Fruit fly (Drosophila melanogaster) whole organism, wandering third instar larva: ENCODE results near the gene CG9525.

Experiments
- Abd-B ChIP-seq: fragments of >200 bp; optimal IDR thresholded peaks from 2 replicates; lab custom pipeline; 2017; ENCODE audit warnings: missing biosample characterization, missing genetic modification characterization
- CG32264 ChIP-seq: fragments of 200-800 bp; sonication (Bioruptor generic); optimal IDR thresholded peaks from 2 replicates; lab custom pipeline; 2016; ENCODE audit warnings: missing biosample characterization, missing genetic modification characterization
- CG9705 ChIP-seq: fragments of 200-800 bp; sonication (Bioruptor generic); optimal IDR thresholded peaks from 2 replicates; lab custom pipeline; 2018; ENCODE audit warnings: missing biosample characterization, mild to moderate bottlenecking, missing genetic modification characterization
- CrebA ChIP-seq: fragments of 200-800 bp; sonication (Bioruptor generic); optimal IDR thresholded peaks from 2 replicates; lab custom pipeline; 2016; ENCODE audit warnings: missing biosample characterization, mild to moderate bottlenecking, missing genetic modification characterization, borderline replicate concordance
- Dfd ChIP-seq: fragments of >200 bp; optimal IDR thresholded peaks from 2 replicates; lab custom pipeline; 2017; ENCODE audit warnings: missing biosample characterization, missing genetic modification characterization
- Dif ChIP-seq: fragments of 200-275, 200-300 bp; sonication (Bioruptor generic); optimal IDR thresholded peaks from 2 replicates; lab custom pipeline; 2018; ENCODE audit warnings: missing biosample characterization, missing genetic modification characterization; ENCODE audit not compliant: partially characterized antibody
- GATAd ChIP-seq: sonication (Bioruptor generic); optimal IDR thresholded peaks from 2 replicates; lab custom pipeline; 2016; ENCODE audit warnings: missing biosample characterization, missing genetic modification characterization
- HLH106 ChIP-seq: fragments of 200-800 bp; optimal IDR thresholded peaks from 3 replicates; lab custom pipeline; 2019; ENCODE audit warnings: missing biosample characterization, mild to moderate bottlenecking, missing genetic modification characterization, moderate library complexity
- Hnf4 ChIP-seq: fragments of 200-800 bp; sonication (Bioruptor generic); optimal IDR thresholded peaks from 2 replicates; lab custom pipeline; 2016; ENCODE audit warnings: missing biosample characterization, mild to moderate bottlenecking, missing genetic modification characterization
- Hr78 ChIP-seq: fragments of >200 bp; optimal IDR thresholded peaks from 2 replicates; lab custom pipeline; 2017; ENCODE audit warnings: missing biosample characterization, missing genetic modification characterization
- Hr83 ChIP-seq: fragments of 200-300 bp; sonication (Bioruptor generic); optimal IDR thresholded peaks from 2 replicates; lab custom pipeline; 2016; ENCODE audit warnings: missing biosample characterization, mild to moderate bottlenecking, missing genetic modification characterization, moderate library complexity; ENCODE audit not compliant: poor library complexity, severe bottlenecking
- Jra ChIP-seq: sonication (Bioruptor generic); optimal IDR thresholded peaks from 2 replicates; lab custom pipeline; 2016; ENCODE audit warnings: missing biosample characterization, missing genetic modification characterization
- Mio ChIP-seq: sonication (Bioruptor generic); optimal IDR thresholded peaks from 2 replicates; lab custom pipeline; 2016; ENCODE audit warnings: missing biosample characterization, missing genetic modification characterization
- Myc ChIP-seq: fragments of >200 bp; optimal IDR thresholded peaks from 2 replicates; lab custom pipeline; 2017
- N ChIP-seq: fragments of >200 bp; optimal IDR thresholded peaks from 2 replicates; lab custom pipeline; 2018; ENCODE audit warnings: missing biosample characterization, missing external identifiers, missing genetic modification characterization
- OdsH ChIP-seq: fragments of 200-800 bp; sonication (Bioruptor generic); optimal IDR thresholded peaks from 2 replicates; lab custom pipeline; 2016; ENCODE audit warnings: missing biosample characterization, mild to moderate bottlenecking, missing genetic modification characterization
- Rel ChIP-seq, 2 experiments: fragments of 200-800 bp; sonication (Bioruptor generic) in 1 of 2; optimal IDR thresholded peaks; 2 replicates in 1 of 2; 3 replicates in 1 of 2; lab custom pipeline; 2016 to 2019; ENCODE audit warnings: mild to moderate bottlenecking in 2 of 2, missing biosample characterization in 2 of 2, missing genetic modification characterization in 2 of 2, moderate library complexity in 1 of 2
- Sp1 ChIP-seq: fragments of 200-800 bp; sonication (Bioruptor generic); optimal IDR thresholded peaks from 3 replicates; lab custom pipeline; 2019; ENCODE audit warnings: missing biosample characterization, mild to moderate bottlenecking, missing genetic modification characterization, moderate library complexity
- Vsx2 ChIP-seq: fragments of 200-300, 225-300 bp; sonication (Bioruptor generic); optimal IDR thresholded peaks from 2 replicates; lab custom pipeline; 2018; ENCODE audit warnings: missing biosample characterization, missing genetic modification characterization; ENCODE audit not compliant: partially characterized antibody
- br ChIP-seq: fragments of 200-800 bp; sonication (Bioruptor generic); optimal IDR thresholded peaks from 2 replicates; lab custom pipeline; 2016; ENCODE audit warnings: missing biosample characterization, missing genetic modification characterization
- brk ChIP-seq: fragments of 200-800 bp; sonication (Bioruptor generic); optimal IDR thresholded peaks from 2 replicates; lab custom pipeline; 2016; ENCODE audit warnings: missing biosample characterization, mild to moderate bottlenecking, missing genetic modification characterization
- dl ChIP-seq, 2 experiments: fragments of 175-275, 200-275 bp in 1 of 2; fragments of 200-275 bp in 1 of 2; sonication (Bioruptor generic); optimal IDR thresholded peaks; lab custom pipeline; 2018; ENCODE audit warnings: mild to moderate bottlenecking in 2 of 2, missing biosample characterization in 2 of 2, missing genetic modification characterization in 2 of 2, moderate library complexity in 2 of 2; ENCODE audit not compliant: partially characterized antibody in 2 of 2, insufficient read depth in 1 of 2
- dmrt93B ChIP-seq: fragments of 200-800 bp; sonication (Bioruptor generic); optimal IDR thresholded peaks from 2 replicates; lab custom pipeline; 2018; ENCODE audit warnings: missing biosample characterization, mild to moderate bottlenecking, missing genetic modification characterization
- dsf ChIP-seq: sonication (Bioruptor generic); optimal IDR thresholded peaks from 2 replicates; lab custom pipeline; 2016; ENCODE audit warnings: missing biosample characterization, missing genetic modification characterization, borderline replicate concordance
- ey ChIP-seq: fragments of 200-800 bp; sonication (Bioruptor generic); optimal IDR thresholded peaks from 2 replicates; lab custom pipeline; 2016; ENCODE audit warnings: missing biosample characterization, missing genetic modification characterization
- foxo ChIP-seq, 2 experiments: fragments of 200-800 bp; sonication (Bioruptor generic); optimal IDR thresholded peaks; 2 replicates in 1 of 2; 3 replicates in 1 of 2; lab custom pipeline; 2016 to 2017; ENCODE audit warnings: missing biosample characterization in 2 of 2, missing genetic modification characterization in 2 of 2
- fru ChIP-seq: fragments of 200-800 bp; sonication (Bioruptor generic); optimal IDR thresholded peaks from 3 replicates; lab custom pipeline; 2016; ENCODE audit warnings: missing biosample characterization, mild to moderate bottlenecking, missing genetic modification characterization
- h ChIP-seq: fragments of 200-800 bp; sonication (Bioruptor generic); optimal IDR thresholded peaks from 3 replicates; lab custom pipeline; 2016; ENCODE audit warnings: missing biosample characterization, mild to moderate bottlenecking, missing genetic modification characterization
- jim ChIP-seq: fragments of 175-275, 200-325 bp; sonication (Bioruptor generic); optimal IDR thresholded peaks from 2 replicates; lab custom pipeline; 2016; ENCODE audit warnings: missing biosample characterization, mild to moderate bottlenecking, missing genetic modification characterization
- lola ChIP-seq: fragments of >200 bp; optimal IDR thresholded peaks from 2 replicates; lab custom pipeline; 2017; ENCODE audit warnings: missing biosample characterization, missing genetic modification characterization
- pan ChIP-seq: fragments of >200 bp; optimal IDR thresholded peaks from 2 replicates; lab custom pipeline; 2017
- psq ChIP-seq: fragments of 200-800 bp; sonication (Bioruptor generic); optimal IDR thresholded peaks from 3 replicates; lab custom pipeline; 2017; ENCODE audit warnings: missing biosample characterization, mild to moderate bottlenecking, missing genetic modification characterization, moderate library complexity
- rgr ChIP-seq: fragments of 200-800 bp; sonication (Bioruptor generic); optimal IDR thresholded peaks from 3 replicates; lab custom pipeline; 2016; ENCODE audit warnings: missing biosample characterization, mild to moderate bottlenecking, missing genetic modification characterization
- sage ChIP-seq: fragments of 200-800 bp; sonication (Bioruptor generic); optimal IDR thresholded peaks from 2 replicates; lab custom pipeline; 2016; ENCODE audit warnings: missing biosample characterization, mild to moderate bottlenecking, missing genetic modification characterization
- sv ChIP-seq: fragments of 200-800 bp; sonication (Bioruptor generic); optimal IDR thresholded peaks from 3 replicates; lab custom pipeline; 2016; ENCODE audit warnings: missing biosample characterization, missing genetic modification characterization
- tai ChIP-seq: sonication (Bioruptor generic); optimal IDR thresholded peaks from 2 replicates; lab custom pipeline; 2016; ENCODE audit warnings: missing biosample characterization, missing genetic modification characterization
- usp ChIP-seq: fragments of >200 bp; optimal IDR thresholded peaks from 2 replicates; lab custom pipeline; 2017; ENCODE audit warnings: missing biosample characterization, missing genetic modification characterization
- woc ChIP-seq: sonication (Bioruptor generic); optimal IDR thresholded peaks from 2 replicates; lab custom pipeline; 2016; ENCODE audit warnings: missing biosample characterization, mild to moderate bottlenecking, missing genetic modification characterization

The CG9525 gene

dm6 chr2L:8998237-8998636 is 36.1 kb upstream of the CG9525 start, which contains the start of gene Try29F:
TSS of gene Try29F (plus strand) at chr2L:8998537.
- no peak for TF ChIP-seq br (GFP tag; lab: Kevin White, UChicago)
- TF ChIP-seq rgr (GFP tag; lab: Kevin White, UChicago): no peak
- TF ChIP-seq dsf (GFP tag; lab: Kevin White, UChicago): no peak
- no peak for TF ChIP-seq GATAd (GFP tag; lab: Kevin White, UChicago)
- no peak for TF ChIP-seq Rel (GFP tag; optimal IDR thresholded peaks at IDR 0.05; lab: Kevin White, UChicago)
- TF ChIP-seq Rel (tag; optimal IDR thresholded peaks at IDR 0.05; lab: Kevin White, UChicago): no peak
- no peak for TF ChIP-seq Mio
- no peak for TF ChIP-seq dl (GFP tag; optimal IDR thresholded peaks at IDR 0.05; lab: Kevin White, UChicago; ENCODE audit: insufficient read depth in 1 of 2, partially characterized antibody in 2 of 2)
- no peak for TF ChIP-seq OdsH
- TF ChIP-seq foxo (GFP tag; optimal IDR thresholded peaks at IDR 0.05; lab: Kevin White, UChicago): no peak
- no peak for TF ChIP-seq sv (GFP tag; lab: Kevin White, UChicago)
- no peak for TF ChIP-seq psq (GFP tag; lab: Kevin White, UChicago)
- TF ChIP-seq HLH106 (tag; lab: Kevin White, UChicago): no peak
- TF ChIP-seq sage (GFP tag; lab: Kevin White, UChicago): no peak
- TF ChIP-seq ey (GFP tag; lab: Kevin White, UChicago): no peak
- TF ChIP-seq N (GFP tag; lab: Kevin White, UChicago): no peak
- TF ChIP-seq jim: no peak
- TF ChIP-seq Dif (GFP tag; lab: Kevin White, UChicago): no peak

dm6 chr2L:8997285-8997684 is 35.1 kb upstream of the CG9525 start, which contains the start of the genes alien and CG18661:
TSS of gene alien (minus strand) at chr2L:8997379.
TSS of gene CG18661 (plus strand) at chr2L:8997605.
- TF ChIP-seq Mio (no peak), Dfd (GFP tag; lab: Kevin White, UChicago) (no peak), OdsH (peak; percentile 51), dl (GFP tag; optimal IDR thresholded peaks at IDR 0.05; lab: Kevin White, UChicago; ENCODE audit: insufficient read depth in 1 of 2, partially characterized antibody in 2 of 2) (no peak), Vsx2 (no peak), Rel (GFP tag; optimal IDR thresholded peaks at IDR 0.05; lab: Kevin White, UChicago) (no peak), Rel (tag; optimal IDR thresholded peaks at IDR 0.05; lab: Kevin White, UChicago) (no peak), psq (GFP tag; lab: Kevin White, UChicago) (peak; percentile 73), Hnf4 (GFP tag; lab: Kevin White, UChicago) (peak; percentile 82), tai (peak; percentile 83), HLH106 (tag; lab: Kevin White, UChicago) (peak; percentile 78), Jra (GFP tag; lab: Kevin White, UChicago) (peak; percentile 66), dmrt93B (GFP tag; lab: Kevin White, UChicago) (peak; percentile 70), CrebA (GFP tag; lab: Kevin White, UChicago) (no peak), ey (GFP tag; lab: Kevin White, UChicago) (peak; percentile 94), lola (no peak), Hr78 (GFP tag; lab: Kevin White, UChicago) (no peak), Dif (GFP tag; lab: Kevin White, UChicago) (no peak), dsf (GFP tag; lab: Kevin White, UChicago) (peak; percentile 20), Myc (peak; percentile 15), fru (peak; percentile 91), CG9705 (GFP tag; lab: Kevin White, UChicago) (peak; percentile 56), br (GFP tag; lab: Kevin White, UChicago) (peak; percentile 44), Hr83 (GFP tag; lab: Kevin White, UChicago) (peak; percentile 53), jim (no peak), usp (GFP tag; lab: Kevin White, UChicago) (no peak), pan (lab: Kevin White, UChicago) (no peak), GATAd (GFP tag; lab: Kevin White, UChicago) (peak; percentile 75), Abd-B (no peak), brk (GFP tag; lab: Kevin White, UChicago) (peak; percentile 84), foxo (GFP tag; optimal IDR thresholded peaks at IDR 0.05; lab: Kevin White, UChicago) (peak; percentile 7 to 94), sv (GFP tag; lab: Kevin White, UChicago) (peak; percentile 75), h (GFP tag; lab: Kevin White, UChicago) (peak; percentile 56), rgr (GFP tag; lab: Kevin White, UChicago) (peak; percentile 62), N (GFP tag; lab: Kevin White, UChicago) (no peak), CG32264 (GFP tag; lab: Kevin White, UChicago) (no peak), Sp1 (peak; percentile 60), woc (peak; percentile 73), sage (GFP tag; lab: Kevin White, UChicago) (no peak)
